Fruit fly (Drosophila melanogaster) whole organism, prepupa: ENCODE results near the gene CG43179.

ENCODE experiments used
- CG10631 ChIP-seq: fragments of 200-800 bp; sonication (Bioruptor generic); optimal IDR thresholded peaks from 2 replicates; lab custom pipeline; 2016; ENCODE audit warnings: missing biosample characterization, missing genetic modification characterization
- CG10669 ChIP-seq: fragments of 200-800 bp; sonication (Bioruptor generic); optimal IDR thresholded peaks from 3 replicates; lab custom pipeline; 2018; ENCODE audit warnings: missing biosample characterization, mild to moderate bottlenecking, missing genetic modification characterization, moderate library complexity
- CG11762 ChIP-seq: fragments of 200-800 bp; sonication (Bioruptor generic); optimal IDR thresholded peaks from 3 replicates; lab custom pipeline; 2016; ENCODE audit warnings: missing biosample characterization, missing genetic modification characterization; ENCODE audit not compliant: insufficient read depth
- CG11902 ChIP-seq: fragments of 200-800 bp; sonication (Bioruptor generic); optimal IDR thresholded peaks from 3 replicates; lab custom pipeline; 2016; ENCODE audit warnings: missing biosample characterization, missing genetic modification characterization
- CG15336 ChIP-seq: fragments of 200-800 bp; sonication (Bioruptor generic); IDR thresholded peaks from 2 replicates; pipeline ENCODE4 v1.3.6; 2022; ENCODE audit warnings: missing biosample characterization, missing genetic modification characterization
- CG1621 ChIP-seq: fragments of 200-800 bp; sonication (Bioruptor generic); optimal IDR thresholded peaks from 3 replicates; lab custom pipeline; 2018; ENCODE audit warnings: missing biosample characterization, mild to moderate bottlenecking, missing genetic modification characterization
- CG3919 ChIP-seq: fragments of 200-800 bp; sonication (Bioruptor generic); optimal IDR thresholded peaks from 3 replicates; lab custom pipeline; 2016; ENCODE audit warnings: missing biosample characterization, missing genetic modification characterization
- CG4318 ChIP-seq: fragments of 200-800 bp; sonication (Bioruptor generic); optimal IDR thresholded peaks from 3 replicates; lab custom pipeline; 2017; ENCODE audit warnings: missing biosample characterization, mild to moderate bottlenecking, missing genetic modification characterization
- CG6163 ChIP-seq: fragments of 200-800 bp; sonication (Bioruptor generic); IDR thresholded peaks from 3 replicates; pipeline ENCODE4 v1.3.6; 2022; ENCODE audit warnings: missing biosample characterization, missing genetic modification characterization
- CG6276 ChIP-seq: fragments of 200-800 bp; sonication (Bioruptor generic); optimal IDR thresholded peaks from 2 replicates; lab custom pipeline; 2017; ENCODE audit warnings: missing biosample characterization, mild to moderate bottlenecking, missing genetic modification characterization
- CG6808 ChIP-seq: fragments of 200-800 bp; sonication (Bioruptor generic); optimal IDR thresholded peaks from 3 replicates; lab custom pipeline; 2017; ENCODE audit warnings: missing biosample characterization, missing genetic modification characterization, mild to moderate bottlenecking, moderate library complexity, missing genetic modification reagents
- CG6854 ChIP-seq: fragments of 200-800 bp; sonication (Bioruptor generic); optimal IDR thresholded peaks from 2 replicates; lab custom pipeline; 2017; ENCODE audit warnings: missing biosample characterization, mild to moderate bottlenecking, missing genetic modification characterization
- CG8319 ChIP-seq: fragments of 200-800 bp; sonication (Bioruptor generic); optimal IDR thresholded peaks from 3 replicates; lab custom pipeline; 2016; ENCODE audit warnings: missing biosample characterization, missing genetic modification characterization
- CG8632 ChIP-seq: fragments of 200-800 bp; sonication (Bioruptor generic); optimal IDR thresholded peaks from 3 replicates; lab custom pipeline; 2016; ENCODE audit warnings: missing biosample characterization, missing genetic modification characterization
- CG9139 ChIP-seq: fragments of 200-800 bp; sonication (Bioruptor generic); optimal IDR thresholded peaks from 3 replicates; lab custom pipeline; 2017; ENCODE audit warnings: missing biosample characterization, mild to moderate bottlenecking, missing genetic modification characterization
- Eip75B ChIP-seq: fragments of 200-800 bp; sonication (Bioruptor generic); optimal IDR thresholded peaks from 3 replicates; lab custom pipeline; 2016; ENCODE audit warnings: missing biosample characterization, missing genetic modification characterization
- Eip78C ChIP-seq: fragments of 200-800 bp; sonication (Bioruptor generic); peaks from one replicate; lab custom pipeline; 2016; ENCODE audit warnings: missing biosample characterization, missing genetic modification characterization
- Ets21C ChIP-seq: fragments of 200-800 bp; sonication (Bioruptor generic); optimal IDR thresholded peaks from 3 replicates; lab custom pipeline; 2016; ENCODE audit warnings: missing biosample characterization, missing genetic modification characterization
- Hr38 ChIP-seq: sonication (Bioruptor generic); optimal IDR thresholded peaks from 2 replicates; lab custom pipeline; 2016; ENCODE audit warnings: missing biosample characterization, missing genetic modification characterization
- Hr39 ChIP-seq: fragments of 200-800 bp; sonication (Bioruptor generic); optimal IDR thresholded peaks from 2 replicates; lab custom pipeline; 2016; ENCODE audit warnings: missing biosample characterization, missing genetic modification characterization
- Hr4 ChIP-seq: fragments of 200-800 bp; sonication (Bioruptor generic); optimal IDR thresholded peaks from 3 replicates; lab custom pipeline; 2016; ENCODE audit warnings: missing biosample characterization, missing genetic modification characterization
- OdsH ChIP-seq: fragments of 200-800 bp; sonication (Bioruptor generic); optimal IDR thresholded peaks from 3 replicates; lab custom pipeline; 2016; ENCODE audit warnings: missing biosample characterization, missing genetic modification characterization
- Smox ChIP-seq: fragments of 200-800 bp; sonication (Bioruptor generic); optimal IDR thresholded peaks from 3 replicates; lab custom pipeline; 2016; ENCODE audit warnings: missing biosample characterization, missing genetic modification characterization
- Sox102F ChIP-seq: fragments of 200-800 bp; sonication (Bioruptor generic); optimal IDR thresholded peaks from 2 replicates; lab custom pipeline; 2016; ENCODE audit warnings: missing biosample characterization, mild to moderate bottlenecking, missing genetic modification characterization
- Sox15 ChIP-seq: fragments of 200-800 bp; sonication (Bioruptor generic); optimal IDR thresholded peaks from 3 replicates; lab custom pipeline; 2016; ENCODE audit warnings: missing biosample characterization, missing genetic modification characterization
- achi ChIP-seq: fragments of 200-800 bp; sonication (Bioruptor generic); optimal IDR thresholded peaks from 3 replicates; lab custom pipeline; 2016; ENCODE audit warnings: missing biosample characterization, missing genetic modification characterization
- acj6 ChIP-seq: fragments of 200-800 bp; sonication (Bioruptor generic); optimal IDR thresholded peaks from 3 replicates; lab custom pipeline; 2016; ENCODE audit warnings: missing biosample characterization, missing genetic modification characterization
- cyc ChIP-seq: fragments of 200-800 bp; sonication (Bioruptor generic); optimal IDR thresholded peaks from 3 replicates; lab custom pipeline; 2016; ENCODE audit warnings: missing biosample characterization, missing genetic modification characterization
- dac ChIP-seq: fragments of 200-800 bp; sonication (Bioruptor generic); optimal IDR thresholded peaks from 2 replicates; lab custom pipeline; 2017; ENCODE audit warnings: missing biosample characterization, mild to moderate bottlenecking, missing genetic modification characterization
- dsx ChIP-seq: fragments of 200-800 bp; optimal IDR thresholded peaks from 3 replicates; lab custom pipeline; 2019; ENCODE audit warnings: missing biosample characterization, mild to moderate bottlenecking, missing genetic modification characterization, moderate library complexity; ENCODE audit not compliant: poor library complexity, severe bottlenecking
- eg ChIP-seq: fragments of 200-800 bp; sonication (Bioruptor generic); IDR thresholded peaks from 3 replicates; pipeline ENCODE4 v1.3.6; 2022; ENCODE audit warnings: missing biosample characterization, missing genetic modification characterization
- esn ChIP-seq: fragments of 200-800 bp; sonication (Bioruptor generic); optimal IDR thresholded peaks from 2 replicates; lab custom pipeline; 2016; ENCODE audit warnings: missing biosample characterization, mild to moderate bottlenecking, missing genetic modification characterization, moderate library complexity
- fd59A ChIP-seq: fragments of 200-800 bp; sonication (Bioruptor generic); optimal IDR thresholded peaks from 2 replicates; lab custom pipeline; 2017; ENCODE audit warnings: missing biosample characterization, mild to moderate bottlenecking, missing genetic modification characterization, missing genetic modification reagents
- fd85E ChIP-seq: fragments of 200-800 bp; sonication (Bioruptor generic); optimal IDR thresholded peaks from 3 replicates; lab custom pipeline; 2016; ENCODE audit warnings: missing biosample characterization, missing genetic modification characterization
- fkh ChIP-seq: fragments of 200-800 bp; sonication (Bioruptor generic); optimal IDR thresholded peaks from 3 replicates; lab custom pipeline; 2017; ENCODE audit warnings: missing biosample characterization, mild to moderate bottlenecking, missing genetic modification characterization, moderate library complexity
- lz ChIP-seq: fragments of 200-800 bp; sonication (Bioruptor generic); optimal IDR thresholded peaks from 3 replicates; lab custom pipeline; 2016; ENCODE audit warnings: missing biosample characterization, missing genetic modification characterization
- net ChIP-seq: fragments of 200-800 bp; sonication (Bioruptor generic); optimal IDR thresholded peaks from 3 replicates; lab custom pipeline; 2016; ENCODE audit warnings: missing biosample characterization, missing genetic modification characterization
- pdm3 ChIP-seq: fragments of 200-800 bp; sonication (Bioruptor generic); optimal IDR thresholded peaks from 3 replicates; lab custom pipeline; 2016; ENCODE audit warnings: missing biosample characterization, missing genetic modification characterization
- salr ChIP-seq, 2 experiments: fragments of 200-800 bp; sonication (Bioruptor generic); optimal IDR thresholded peaks; 3 replicates each; lab custom pipeline; 2016 to 2018; ENCODE audit warnings: missing biosample characterization in 2 of 2, missing genetic modification characterization in 2 of 2, mild to moderate bottlenecking in 1 of 2
- spab ChIP-seq: fragments of 200-800 bp; sonication (Bioruptor generic); optimal IDR thresholded peaks from 2 replicates; lab custom pipeline; 2017; ENCODE audit warnings: missing biosample characterization, mild to moderate bottlenecking, missing genetic modification characterization, missing genetic modification reagents
- svp ChIP-seq: fragments of 200-800 bp; sonication (Bioruptor generic); peaks from one replicate; lab custom pipeline; 2016; ENCODE audit warnings: missing biosample characterization, missing genetic modification characterization
- topi ChIP-seq: fragments of 200-800 bp; sonication (Bioruptor generic); optimal IDR thresholded peaks from 3 replicates; lab custom pipeline; 2016; ENCODE audit warnings: missing biosample characterization, missing genetic modification characterization
- vri ChIP-seq: fragments of 200-800 bp; sonication (Bioruptor generic); optimal IDR thresholded peaks from 3 replicates; lab custom pipeline; 2016; ENCODE audit warnings: missing biosample characterization, mild to moderate bottlenecking, missing genetic modification characterization

CG43179 gene

dm6 chr3R:14296126-14296525 is 40.2 kb downstream of the CG43179 start:
- TF ChIP-seq Ets21C (GFP tag; lab: Kevin White, UChicago) (no peak), spab (no peak), eg (GFP tag; lab: Robert Waterston, UW) (no peak), CG1621 (tag; lab: Kevin White, UChicago) (no peak), Eip75B (GFP tag; lab: Kevin White, UChicago) (no peak), esn (GFP tag; lab: Kevin White, UChicago) (no peak), svp (GFP tag; lab: Kevin White, UChicago) (no peak), CG6808 (GFP tag; lab: Kevin White, UChicago) (no peak), CG6163 (GFP tag; lab: Robert Waterston, UW) (no peak), Hr4 (GFP tag; lab: Kevin White, UChicago) (no peak), cyc (GFP tag; lab: Kevin White, UChicago) (no peak), CG3919 (no peak), Sox15 (no peak), fkh (GFP tag; lab: Kevin White, UChicago) (no peak), CG4318 (no peak), achi (GFP tag; lab: Kevin White, UChicago) (no peak)

- no peak for TF ChIP-seq CG8319 (GFP tag; lab: Kevin White, UChicago)
- TF ChIP-seq OdsH (GFP tag; lab: Kevin White, UChicago) = no peak
- TF ChIP-seq CG1621 (tag; lab: Kevin White, UChicago) = no peak
- no peak for TF ChIP-seq spab
- TF ChIP-seq CG6276 = no peak
Measured at dm6 chr3R:14296700-14297099, 40.8 kb downstream of the CG43179 start.

dm6 chr3R:14297489-14297888 is 41.6 kb downstream of the CG43179 start:
- no peak for TF ChIP-seq achi (GFP tag; lab: Kevin White, UChicago)
- TF ChIP-seq Hr38 (GFP tag; lab: Kevin White, UChicago) = no peak
- TF ChIP-seq dsx (GFP tag; lab: Kevin White, UChicago) = peak; percentile 7
- 0 out of 3 replicates have a peak, but pooled peaks have one; percentile 16 for TF ChIP-seq CG6163 (GFP tag; lab: Robert Waterston, UW)

dm6 chr3R:14298078-14298896 is 42.4 kb downstream of the CG43179 start:
- peak; percentile 74 for TF ChIP-seq Eip78C (GFP tag; lab: Kevin White, UChicago)
- peak; percentile 17 for TF ChIP-seq CG3919
- TF ChIP-seq CG6808 (GFP tag; lab: Kevin White, UChicago) = no peak
- TF ChIP-seq Smox = no peak
- no peak for TF ChIP-seq Sox102F (GFP tag; lab: Kevin White, UChicago)
- TF ChIP-seq CG6854 (GFP tag; lab: Kevin White, UChicago) = peak; percentile 64
- no peak for TF ChIP-seq net (GFP tag; lab: Kevin White, UChicago)
- no peak for TF ChIP-seq CG11902 (GFP tag; lab: Kevin White, UChicago)
- no peak for TF ChIP-seq fd59A (GFP tag; lab: Kevin White, UChicago)
- no peak for TF ChIP-seq esn (GFP tag; lab: Kevin White, UChicago)
- TF ChIP-seq CG9139 (GFP tag; lab: Kevin White, UChicago) = no peak
- TF ChIP-seq Hr39 (GFP tag; lab: Kevin White, UChicago) = no peak
- no peak for TF ChIP-seq fd85E
- no peak for TF ChIP-seq lz (GFP tag; lab: Kevin White, UChicago)
- 0 out of 3 replicates have a peak, but pooled peaks have one; percentile 33 for TF ChIP-seq eg (GFP tag; lab: Robert Waterston, UW)
- 0 out of 2 replicates have a peak, but pooled peaks have one; percentile 12 for TF ChIP-seq CG15336 (GFP tag; lab: Robert Waterston, UW)
- peak; percentile 26 for TF ChIP-seq vri (GFP tag; lab: Kevin White, UChicago)
- TF ChIP-seq CG11762 (GFP tag; lab: Kevin White, UChicago) = no peak
- peak; percentile 2 for TF ChIP-seq CG6276
- no peak for TF ChIP-seq dac (GFP tag; lab: Kevin White, UChicago)
- peak in 1 of 2 experiments; percentile 8 for TF ChIP-seq salr (GFP tag; optimal IDR thresholded peaks at IDR 0.05; lab: Kevin White, UChicago)
- TF ChIP-seq Ets21C (GFP tag; lab: Kevin White, UChicago) = no peak
- no peak for TF ChIP-seq achi (GFP tag; lab: Kevin White, UChicago)
- no peak for TF ChIP-seq CG10631 (GFP tag; lab: Kevin White, UChicago)
- TF ChIP-seq acj6 = no peak
- TF ChIP-seq CG6163 (GFP tag; lab: Robert Waterston, UW) = no peak
- TF ChIP-seq CG8632 = no peak
- TF ChIP-seq CG10669 (GFP tag; lab: Kevin White, UChicago) = no peak
- no peak for TF ChIP-seq topi (GFP tag; lab: Kevin White, UChicago)
- TF ChIP-seq dsx (GFP tag; lab: Kevin White, UChicago) = no peak
- no peak for TF ChIP-seq Hr4 (GFP tag; lab: Kevin White, UChicago)
- TF ChIP-seq pdm3 (GFP tag; lab: Kevin White, UChicago) = no peak
